Fruit fly (Drosophila melanogaster) whole organism, embryonic: ENCODE results near the gene yellow-f.

Experiments used
- Atf6 ChIP-seq: fragments of 200-800 bp; sonication (Bioruptor generic); IDR thresholded peaks from 2 replicates; pipeline ENCODE4 v1.3.6; 2022; ENCODE audit warnings: missing biosample characterization, missing genetic modification characterization
- CG10366 ChIP-seq: fragments of 200-800 bp; sonication (Bioruptor generic); IDR thresholded peaks from 2 replicates; pipeline ENCODE4 v1.3.6; 2022; ENCODE audit warnings: missing biosample characterization, missing genetic modification characterization
- CG11560 ChIP-seq: fragments of 200-800 bp; sonication (Bioruptor generic); IDR thresholded peaks from 3 replicates; pipeline ENCODE4 v1.3.6; 2022; ENCODE audit warnings: missing biosample characterization, missing genetic modification characterization
- CG12769 ChIP-seq: fragments of 200-800 bp; sonication (Bioruptor generic); optimal IDR thresholded peaks from 2 replicates; lab custom pipeline; 2019; ENCODE audit warnings: missing biosample characterization, mild to moderate bottlenecking, missing genetic modification characterization, moderate library complexity
- CG14441 ChIP-seq: fragments of 200-800 bp; sonication (Bioruptor generic); IDR thresholded peaks from 2 replicates; pipeline ENCODE4 v1.3.6; 2022; ENCODE audit warnings: missing biosample characterization, missing genetic modification characterization
- CG14667 ChIP-seq: fragments of 200-800 bp; sonication (Bioruptor generic); IDR thresholded peaks from 2 replicates; pipeline ENCODE4 v1.3.6; 2022; ENCODE audit warnings: missing biosample characterization, missing genetic modification characterization
- CG14965 ChIP-seq: fragments of 200-800 bp; sonication (Bioruptor generic); optimal IDR thresholded peaks from 2 replicates; lab custom pipeline; 2016; ENCODE audit warnings: missing biosample characterization, missing genetic modification characterization, borderline replicate concordance
- CG15011 ChIP-seq: fragments of 200-800 bp; sonication (Bioruptor generic); optimal IDR thresholded peaks from 3 replicates; lab custom pipeline; 2018; ENCODE audit warnings: missing biosample characterization, mild to moderate bottlenecking, missing genetic modification characterization
- CG15696 ChIP-seq: fragments of 200-800 bp; sonication (Bioruptor generic); optimal IDR thresholded peaks from 2 replicates; lab custom pipeline; 2019; ENCODE audit warnings: missing biosample characterization, mild to moderate bottlenecking, missing genetic modification characterization, moderate library complexity
- CG30431 ChIP-seq: fragments of 200-800 bp; sonication (Bioruptor generic); optimal IDR thresholded peaks from 2 replicates; lab custom pipeline; 2017; ENCODE audit warnings: missing biosample characterization, missing genetic modification characterization
- CG31388 ChIP-seq: fragments of 200-800 bp; sonication (Bioruptor generic); optimal IDR thresholded peaks from 2 replicates; lab custom pipeline; 2016; ENCODE audit warnings: missing biosample characterization, missing genetic modification characterization
- CG33557 ChIP-seq: fragments of 200-800 bp; sonication (Bioruptor generic); optimal IDR thresholded peaks from 2 replicates; lab custom pipeline; 2019; ENCODE audit warnings: missing biosample characterization, mild to moderate bottlenecking, missing genetic modification characterization, moderate library complexity
- CG3726 ChIP-seq: fragments of 200-800 bp; sonication (Bioruptor generic); IDR thresholded peaks from 3 replicates; pipeline ENCODE4, ENCODE4 v1.3.6; 2022; ENCODE audit warnings: missing biosample characterization, missing genetic modification characterization
- CG4707 ChIP-seq: fragments of 200-800 bp; sonication (Bioruptor generic); optimal IDR thresholded peaks from 2 replicates; lab custom pipeline; 2018; ENCODE audit warnings: missing biosample characterization, mild to moderate bottlenecking, missing genetic modification characterization, moderate library complexity
- CG4854 ChIP-seq: fragments of 200-800 bp; sonication (Bioruptor generic); optimal IDR thresholded peaks from 2 replicates; lab custom pipeline; 2016; ENCODE audit warnings: missing biosample characterization, missing genetic modification characterization, inconsistent platforms
- CG6683 ChIP-seq: fragments of 200-800 bp; sonication (Bioruptor generic); optimal IDR thresholded peaks from 2 replicates; lab custom pipeline; 2017; ENCODE audit warnings: missing biosample characterization, mild to moderate bottlenecking, missing genetic modification characterization, missing genetic modification reagents
- CG7786 ChIP-seq: fragments of 200-800 bp; sonication (Bioruptor generic); optimal IDR thresholded peaks from 2 replicates; lab custom pipeline; 2016; ENCODE audit warnings: missing biosample characterization, missing genetic modification characterization
- CG7928 ChIP-seq: fragments of 200-800 bp; sonication (Bioruptor generic); optimal IDR thresholded peaks from 2 replicates; lab custom pipeline; 2017; ENCODE audit warnings: missing biosample characterization, mild to moderate bottlenecking, missing genetic modification characterization
- CG8290 ChIP-seq, 3 experiments: fragments of 200-800 bp; sonication (Bioruptor generic); optimal IDR thresholded peaks; 2 replicates each; lab custom pipeline; 2016 to 2019; ENCODE audit warnings: missing biosample characterization in 3 of 3, missing genetic modification characterization in 3 of 3, mild to moderate bottlenecking in 2 of 3, moderate library complexity in 1 of 3
- CG8388 ChIP-seq: fragments of 200-800 bp; sonication (Bioruptor generic); optimal IDR thresholded peaks from 2 replicates; lab custom pipeline; 2019; ENCODE audit warnings: missing biosample characterization, mild to moderate bottlenecking, missing genetic modification characterization, moderate library complexity
- CG8924 ChIP-seq: fragments of 200-800 bp; optimal IDR thresholded peaks from 3 replicates; lab custom pipeline; 2019; ENCODE audit warnings: missing biosample characterization, mild to moderate bottlenecking, missing genetic modification characterization, moderate library complexity
- Chrac-16 ChIP-seq: fragments of 200-800 bp; sonication (Bioruptor generic); optimal IDR thresholded peaks from 3 replicates; lab custom pipeline; 2016; ENCODE audit warnings: missing biosample characterization, missing genetic modification characterization
- Fer3 ChIP-seq: fragments of 200-800 bp; sonication (Bioruptor generic); optimal IDR thresholded peaks from 2 replicates; lab custom pipeline; 2018; ENCODE audit warnings: missing biosample characterization, mild to moderate bottlenecking, missing genetic modification characterization, moderate library complexity
- Hand ChIP-seq: fragments of 200-800 bp; sonication (Bioruptor generic); optimal IDR thresholded peaks from 2 replicates; lab custom pipeline; 2017; ENCODE audit warnings: mild to moderate bottlenecking, missing biosample characterization, missing genetic modification reagents, missing genetic modification characterization
- HmgD ChIP-seq: fragments of 200-800 bp; sonication (Bioruptor generic); optimal IDR thresholded peaks from 3 replicates; lab custom pipeline; 2016; ENCODE audit warnings: missing biosample characterization, missing genetic modification characterization
- Hr39 ChIP-seq: fragments of >200 bp; optimal IDR thresholded peaks from 2 replicates; lab custom pipeline; 2017
- MBD-R2 ChIP-seq: fragments of 200-800 bp; sonication (Bioruptor generic); IDR thresholded peaks from 2 replicates; pipeline ENCODE4 v1.3.6; 2022; ENCODE audit warnings: missing biosample characterization, missing genetic modification characterization
- Optix ChIP-seq: fragments of 200-800 bp; sonication (Bioruptor generic); IDR thresholded peaks from 3 replicates; pipeline ENCODE4 v1.3.6; 2022; ENCODE audit warnings: missing biosample characterization, missing genetic modification characterization
- ash1 ChIP-seq: fragments of 200-800 bp; sonication (Bioruptor generic); optimal IDR thresholded peaks from 2 replicates; lab custom pipeline; 2018; ENCODE audit warnings: missing biosample characterization, mild to moderate bottlenecking, missing genetic modification characterization
- br ChIP-seq: fragments of >200 bp; optimal IDR thresholded peaks from 2 replicates; lab custom pipeline; 2017
- cg ChIP-seq: fragments of 200-800 bp; sonication (Bioruptor generic); optimal IDR thresholded peaks from 3 replicates; lab custom pipeline; 2019; ENCODE audit warnings: missing biosample characterization, mild to moderate bottlenecking, missing genetic modification characterization, moderate library complexity
- chinmo ChIP-seq: fragments of 200-800 bp; sonication (Bioruptor generic); IDR thresholded peaks from 4 replicates; pipeline ENCODE4 v1.3.6; 2022; ENCODE audit warnings: missing biosample characterization, missing genetic modification characterization; ENCODE audit not compliant: partially characterized antibody
- dmrt99B ChIP-seq: fragments of 200-800 bp; sonication (Bioruptor generic); optimal IDR thresholded peaks from 2 replicates; lab custom pipeline; 2018; ENCODE audit warnings: missing biosample characterization, mild to moderate bottlenecking, missing genetic modification characterization, moderate library complexity
- emc ChIP-seq: fragments of 200-800 bp; sonication (Bioruptor generic); optimal IDR thresholded peaks from 2 replicates; lab custom pipeline; 2016; ENCODE audit warnings: missing biosample characterization, missing genetic modification characterization
- en ChIP-seq: fragments of 200-800 bp; sonication (Bioruptor generic); optimal IDR thresholded peaks from 2 replicates; lab custom pipeline; 2016; ENCODE audit warnings: missing biosample characterization, missing genetic modification characterization
- gem ChIP-seq: fragments of 200-800 bp; sonication (Bioruptor generic); optimal IDR thresholded peaks from 2 replicates; lab custom pipeline; 2019; ENCODE audit warnings: missing biosample characterization, mild to moderate bottlenecking, missing genetic modification characterization, moderate library complexity
- gro ChIP-seq: fragments of 200-800 bp; sonication (Bioruptor generic); optimal IDR thresholded peaks from 2 replicates; lab custom pipeline; 2016; ENCODE audit warnings: missing biosample characterization, missing genetic modification characterization
- ind ChIP-seq: fragments of 200-800 bp; sonication (Bioruptor generic); optimal IDR thresholded peaks from 3 replicates; lab custom pipeline; 2016; ENCODE audit warnings: missing biosample characterization, missing genetic modification characterization
- luna ChIP-seq: fragments of 200-800 bp; sonication (Bioruptor generic); optimal IDR thresholded peaks from 2 replicates; lab custom pipeline; 2016; ENCODE audit warnings: missing biosample characterization, missing genetic modification characterization
- pan ChIP-seq, 4 experiments: fragments of >200 bp in 3 of 4; fragments of 200-800 bp in 1 of 4; sonication (Bioruptor generic) in 1 of 4; optimal IDR thresholded peaks in 3 of 4; IDR thresholded peaks in 1 of 4; 2 replicates each; pipeline versions ENCODE4 v1.3.6 to Lab custom; 2017 to 2022; ENCODE audit warnings: missing biosample characterization in 2 of 4, missing genetic modification characterization in 2 of 4, mixed read lengths in 1 of 4
- psq ChIP-seq: fragments of 200-800 bp; sonication (Bioruptor generic); optimal IDR thresholded peaks from 2 replicates; lab custom pipeline; 2017; ENCODE audit warnings: missing biosample characterization, missing genetic modification characterization
- pum ChIP-seq: fragments of 200-800 bp; sonication (Bioruptor generic); optimal IDR thresholded peaks from 2 replicates; lab custom pipeline; 2016; ENCODE audit warnings: missing biosample characterization, missing genetic modification characterization
- scrt ChIP-seq: fragments of 200-800 bp; sonication (Bioruptor generic); optimal IDR thresholded peaks from 2 replicates; lab custom pipeline; 2018; ENCODE audit warnings: missing biosample characterization, mild to moderate bottlenecking, missing genetic modification characterization, moderate library complexity
- sim ChIP-seq: fragments of 200-800 bp; sonication (Bioruptor generic); IDR thresholded peaks from 2 replicates; pipeline ENCODE4 v1.3.6; 2022; ENCODE audit warnings: missing biosample characterization, missing genetic modification characterization
- slbo ChIP-seq: fragments of 200-800 bp; sonication (Bioruptor generic); IDR thresholded peaks from 2 replicates; pipeline ENCODE4 v1.3.6; 2022; ENCODE audit warnings: missing biosample characterization, missing genetic modification characterization
- sqz ChIP-seq: fragments of 200-800 bp; sonication (Bioruptor generic); optimal IDR thresholded peaks from 3 replicates; lab custom pipeline; 2018; ENCODE audit warnings: missing biosample characterization, mild to moderate bottlenecking, missing genetic modification characterization
- ssp ChIP-seq: fragments of 200-800 bp; sonication (Bioruptor generic); IDR thresholded peaks from 2 replicates; pipeline ENCODE4 v1.3.6; 2022; ENCODE audit warnings: missing biosample characterization, missing genetic modification characterization
- unc-4 ChIP-seq: fragments of 200-800 bp; sonication (Bioruptor generic); IDR thresholded peaks from 2 replicates; pipeline ENCODE4 v1.3.6; 2022; ENCODE audit warnings: missing biosample characterization, missing genetic modification characterization; ENCODE audit not compliant: partially characterized antibody
- zen ChIP-seq: fragments of 200-800 bp; sonication (Bioruptor generic); optimal IDR thresholded peaks from 3 replicates; lab custom pipeline; 2018; ENCODE audit warnings: missing biosample characterization, mild to moderate bottlenecking, missing genetic modification characterization, moderate library complexity
- zfh1 ChIP-seq: fragments of 200-800 bp; sonication (Bioruptor generic); IDR thresholded peaks from 3 replicates; pipeline ENCODE4 v1.3.6; 2022; ENCODE audit warnings: missing biosample characterization, missing genetic modification characterization

Gene yellow-f

dm6 chr3R:12980628-12981219 lies 12.3 kb downstream of the yellow-f start, which contains the start of gene Paip2 (continued):
- TF ChIP-seq gro (GFP tag; lab: Kevin White, UChicago) (no peak), Optix (GFP tag; lab: Robert Waterston, UW) (no peak), scrt (GFP tag; lab: Kevin White, UChicago) (no peak), gem (tag; lab: Kevin White, UChicago) (peak; percentile 25), CG8290 (GFP tag; optimal IDR thresholded peaks at IDR 0.05; lab: Kevin White, UChicago) (no peak), CG8290 (tag; optimal IDR thresholded peaks at IDR 0.05; lab: Kevin White, UChicago) (peak in 1 of 2 experiments; percentile 38), slbo (GFP tag; lab: Robert Waterston, UW) (no peak), CG8924 (peak; percentile 38), chinmo (GFP tag; lab: Robert Waterston, UW) (peak; percentile 99), HmgD (GFP tag; lab: Kevin White, UChicago) (peak; percentile 65), Fer3 (no peak), CG12769 (tag; lab: Kevin White, UChicago) (peak; percentile 24), Hr39 (lab: Kevin White, UChicago) (no peak), cg (GFP tag; lab: Kevin White, UChicago) (no peak), ssp (no peak), pum (GFP tag; lab: Kevin White, UChicago) (no peak), sqz (GFP tag; lab: Kevin White, UChicago) (peak; percentile 81), CG7786 (GFP tag; lab: Kevin White, UChicago) (peak; percentile 9), CG3726 (no peak), CG7928 (GFP tag; lab: Kevin White, UChicago) (no peak), CG15696 (tag; lab: Kevin White, UChicago) (no peak), CG10366 (GFP tag; lab: Robert Waterston, UW) (no peak), Hand (GFP tag; lab: Kevin White, UChicago) (no peak), CG11560 (tag; lab: Robert Waterston, UW) (peak; percentile 61; the same call in 2 of the 3 replicates), sim (no peak), unc-4 (GFP tag; lab: Robert Waterston, UW) (peak; percentile 98), psq (GFP tag; lab: Kevin White, UChicago) (no peak), zen (tag; lab: Kevin White, UChicago) (peak; percentile 55), CG6683 (no peak), dmrt99B (tag; lab: Kevin White, UChicago) (no peak), CG33557 (GFP tag; lab: Kevin White, UChicago) (no peak), en (GFP tag; lab: Kevin White, UChicago) (no peak), Atf6 (GFP tag; lab: Robert Waterston, UW) (no peak), CG4707 (GFP tag; lab: Kevin White, UChicago) (no peak), luna (GFP tag; lab: Kevin White, UChicago) (no peak), br (lab: Kevin White, UChicago) (no peak), ash1 (GFP tag; lab: Kevin White, UChicago) (no peak), MBD-R2 (no peak; the same call in 1 of the 2 replicates), CG31388 (GFP tag; lab: Kevin White, UChicago) (no peak), CG14965 (no peak), ind (GFP tag; lab: Kevin White, UChicago) (no peak), CG14441 (GFP tag; lab: Robert Waterston, UW) (no peak), zfh1 (GFP tag; lab: Robert Waterston, UW) (no peak), pan (optimal IDR thresholded peaks at IDR 0.05; lab: Kevin White, UChicago) (no peak), pan (GFP tag; optimal IDR thresholded peaks at IDR 0.05 in 1 of 2, IDR thresholded peaks at IDR 0.05 in 1 of 2) (no peak), Chrac-16 (GFP tag; lab: Kevin White, UChicago) (no peak), CG30431 (no peak), CG15011 (GFP tag; lab: Kevin White, UChicago) (no peak), CG14667 (no peak), CG8388 (GFP tag; lab: Kevin White, UChicago) (no peak), emc (no peak), CG4854 (GFP tag; lab: Kevin White, UChicago) (no peak)
